Fruit fly (Drosophila melanogaster): Measurements from ENCODE around the gene pkm.
A peak's percentile ranks its signal among the peaks of the same experiment; 100 is the strongest.

Gene pkm

DNA sequence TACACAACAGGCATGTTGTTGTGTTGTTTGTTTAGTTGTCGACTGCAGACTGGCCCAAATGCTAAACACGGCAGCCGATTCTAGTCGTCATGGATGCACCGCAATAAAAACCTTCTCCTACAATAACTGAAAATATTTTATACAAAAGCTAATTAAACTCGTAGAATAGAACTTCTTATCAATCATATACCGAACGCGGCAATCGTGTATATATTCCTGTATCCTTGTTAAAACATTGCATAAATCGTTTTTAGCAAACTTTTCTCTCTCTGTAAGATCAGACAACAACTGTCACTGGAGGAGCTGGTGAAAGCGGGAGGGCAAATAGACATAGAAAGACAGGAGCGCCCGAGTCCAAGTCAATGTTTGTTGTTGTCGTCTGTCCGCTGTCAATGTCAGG, 35.3 kb downstream of the pkm start (continued):
- TF ChIP-seq Med (GFP tag), result peak; percentile 85
- TF ChIP-seq CG8359 (GFP tag; optimal IDR thresholded peaks at IDR 0.05; ENCODE audit: borderline replicate concordance), result peak; percentile 30
- peak; percentile 56 for TF ChIP-seq CG15601 (tag; optimal IDR thresholded peaks at IDR 0.05)
- no peak for TF ChIP-seq CG17328 (GFP tag; IDR thresholded peaks at IDR 0.05)
- TF ChIP-seq tin (GFP tag; optimal IDR thresholded peaks at IDR 0.05), result peak; percentile 55
- TF ChIP-seq BEAF-32 (GFP tag; optimal IDR thresholded peaks at IDR 0.05), result no peak
- no peak for TF ChIP-seq CG7987 (GFP tag; optimal IDR thresholded peaks at IDR 0.05)
- peak; percentile 60 to 64 for TF ChIP-seq chif (GFP tag; optimal IDR thresholded peaks at IDR 0.05)
- peak; percentile 67 for TF ChIP-seq CG1603 (tag; optimal IDR thresholded peaks at IDR 0.05)
- peak; percentile 56 for TF ChIP-seq CG4820 (GFP tag; optimal IDR thresholded peaks at IDR 0.05)
- no peak for TF ChIP-seq CG3726 (GFP tag; IDR thresholded peaks at IDR 0.05)
- peak; percentile 15 for TF ChIP-seq Max (GFP tag; optimal IDR thresholded peaks at IDR 0.05)

- TF ChIP-seq CG13894 (tag; optimal IDR thresholded peaks at IDR 0.05) (peak; percentile 74), tna (GFP tag; IDR thresholded peaks at IDR 0.05; ENCODE audit: partially characterized antibody) (no peak), chinmo (GFP tag; IDR thresholded peaks at IDR 0.05; ENCODE audit: partially characterized antibody) (0 out of 4 replicates have a peak, but pooled peaks have one; percentile 44), Med (GFP tag) (peak; percentile 38), CG9932 (GFP tag; IDR thresholded peaks at IDR 0.05) (no peak), cwo (GFP tag; optimal IDR thresholded peaks at IDR 0.05) (peak; percentile 69), vvl (GFP tag; IDR thresholded peaks at IDR 0.05) (0 out of 2 replicates have a peak, but pooled peaks have one; percentile 15), CG17912 (GFP tag; optimal IDR thresholded peaks at IDR 0.05) (no peak), Hey (tag; optimal IDR thresholded peaks at IDR 0.05) (peak; percentile 23), CG8359 (GFP tag; optimal IDR thresholded peaks at IDR 0.05; ENCODE audit: borderline replicate concordance) (peak; percentile 97), crol (GFP tag; IDR thresholded peaks at IDR 0.05) (peak; percentile 52)
These were observed 37.0 kb downstream of the pkm start for dm6 chrX:11546941-11547340.

dm6 chrX:11544951-11545426, 39.0 kb downstream of the pkm start:
- no peak for TF ChIP-seq ham (GFP tag; IDR thresholded peaks at IDR 0.05)
- no peak for TF ChIP-seq CG8089 (GFP tag; optimal IDR thresholded peaks at IDR 0.05)
- no peak for TF ChIP-seq CG17568 (GFP tag; optimal IDR thresholded peaks at IDR 0.05)
- peak; percentile 7; the same call in 1 of the 2 replicates for TF ChIP-seq Drgx (GFP tag; IDR thresholded peaks at IDR 0.05)
- TF ChIP-seq Adf1 (GFP tag; IDR thresholded peaks at IDR 0.05), result no peak
- peak in 1 of 2 experiments; percentile 56 for TF ChIP-seq bsh (GFP tag; optimal IDR thresholded peaks at IDR 0.05)

dm6 chrX:11544110-11544950, 39.6 kb downstream of the pkm start:
- no peak for TF ChIP-seq usp (GFP tag; optimal IDR thresholded peaks at IDR 0.05)
- TF ChIP-seq kay (GFP tag; optimal IDR thresholded peaks at IDR 0.05), result no peak
- no peak for TF ChIP-seq bbx (GFP tag; IDR thresholded peaks at IDR 0.05; ENCODE audit: partially characterized antibody)
- TF ChIP-seq CG4820 (GFP tag; optimal IDR thresholded peaks at IDR 0.05), result no peak
- TF ChIP-seq Lim3 (GFP tag; IDR thresholded peaks at IDR 0.05), result no peak
- TF ChIP-seq chn (GFP tag; optimal IDR thresholded peaks at IDR 0.05), result no peak
- TF ChIP-seq tna (GFP tag; IDR thresholded peaks at IDR 0.05; ENCODE audit: partially characterized antibody), result no peak
- TF ChIP-seq ci (GFP tag; IDR thresholded peaks at IDR 0.05), result no peak
- no peak for TF ChIP-seq CG2875 (GFP tag; optimal IDR thresholded peaks at IDR 0.05)
- TF ChIP-seq crol (GFP tag; IDR thresholded peaks at IDR 0.05), result peak; percentile 41; the same call in 1 of the 2 replicates
- TF ChIP-seq CG6175 (GFP tag; IDR thresholded peaks at IDR 0.05), result no peak
- TF ChIP-seq seq (GFP tag; IDR thresholded peaks at IDR 0.05), result no peak
- TF ChIP-seq ERR (GFP tag; optimal IDR thresholded peaks at IDR 0.05), result no peak
- TF ChIP-seq CG4282 (GFP tag; optimal IDR thresholded peaks at IDR 0.05), result no peak
- TF ChIP-seq NC2α (GFP tag; optimal IDR thresholded peaks at IDR 0.05), result no peak
- peak; percentile 39 for TF ChIP-seq Med (GFP tag)
- TF ChIP-seq CG4854 (GFP tag; optimal IDR thresholded peaks at IDR 0.05), result no peak
- TF ChIP-seq dm (GFP tag; optimal IDR thresholded peaks at IDR 0.05), result no peak
- TF ChIP-seq ab (GFP tag; optimal IDR thresholded peaks at IDR 0.05), result no peak
- TF ChIP-seq Bgb (GFP tag; IDR thresholded peaks at IDR 0.05; ENCODE audit: partially characterized antibody), result 0 out of 2 replicates have a peak, but pooled peaks have one; percentile 24
- TF ChIP-seq jigr1 (GFP tag; IDR thresholded peaks at IDR 0.05), result no peak
